Worm (Caenorhabditis elegans): ENCODE measurements around the gene ZK673.4.

DNA sequence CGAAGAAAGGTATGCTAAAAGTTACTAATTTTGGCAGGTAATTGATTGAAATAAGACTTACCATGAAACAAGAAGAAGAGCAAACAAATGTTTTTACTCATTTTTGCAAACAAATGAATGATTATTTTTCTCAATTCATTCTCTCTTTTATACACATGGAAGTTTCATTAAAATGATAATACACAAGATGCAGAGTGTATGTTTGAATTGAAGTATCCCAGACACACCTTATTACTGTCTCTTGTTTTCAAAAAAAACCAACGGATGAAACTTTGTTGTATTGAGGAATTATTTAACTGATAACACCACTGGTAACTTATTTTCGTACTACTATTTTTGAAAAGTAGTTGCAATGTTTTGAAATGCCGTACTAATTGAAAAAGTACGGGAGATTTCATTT, 26.6 kb downstream of the ZK673.4 start, which contains the start of gene clec-59:
- TF ChIP-seq klf-2 (GFP tag; conservative IDR thresholded peaks at IDR 0.05) (no peak), tab-1 (GFP tag; IDR thresholded peaks at IDR 0.05) (no peak), med-1 (GFP tag; optimal IDR thresholded peaks at IDR 0.05; ENCODE audit: insufficient read depth) (no peak)

Measured in whole organism, midembryonic.